Worm (Caenorhabditis elegans) whole organism, young adult: ENCODE data around the gene nhr-192.

Experiments
- B0261.1 ChIP-seq: sonication (generic microtip); optimal IDR thresholded peaks from 2 replicates; lab custom pipeline; 2016; ENCODE audit warnings: mild to moderate bottlenecking, missing genetic modification characterization, moderate library complexity, missing compliant biosample characterization
- F23B12.7 ChIP-seq: sonication (generic microtip); optimal IDR thresholded peaks from 2 replicates; lab custom pipeline; 2017; ENCODE audit warnings: missing genetic modification characterization, mild to moderate bottlenecking, missing compliant biosample characterization, antibody characterized with exemption, moderate library complexity; ENCODE audit not compliant: insufficient read depth
- F37B4.10 ChIP-seq: fragments of 200-800 bp; sonication (Bioruptor generic); IDR thresholded peaks from 2 replicates; pipeline ENCODE4 v1.3.6; 2022; ENCODE audit warnings: missing genetic modification characterization, missing compliant biosample characterization
- F39B2.1 ChIP-seq: fragments of 200-800 bp; sonication (Bioruptor generic); IDR thresholded peaks from 2 replicates; pipeline ENCODE4 v1.3.6; 2022; ENCODE audit warnings: missing genetic modification reagents, missing genetic modification characterization, missing compliant biosample characterization
- F57A8.1 ChIP-seq: fragments of 200-800 bp; sonication (Bioruptor generic); optimal IDR thresholded peaks from 2 replicates; lab custom pipeline; 2018; ENCODE audit warnings: mild to moderate bottlenecking, missing genetic modification characterization, moderate library complexity, missing compliant biosample characterization
- K11D2.4 ChIP-seq: fragments of 200-800 bp; sonication (Bioruptor generic); IDR thresholded peaks from 2 replicates; pipeline ENCODE4 v1.3.6; 2022; ENCODE audit warnings: missing genetic modification reagents, missing genetic modification characterization, missing compliant biosample characterization
- T07F8.4 ChIP-seq: sonication (generic microtip); optimal IDR thresholded peaks from 2 replicates; lab custom pipeline; 2016; ENCODE audit warnings: mild to moderate bottlenecking, missing genetic modification characterization, moderate library complexity, missing compliant biosample characterization
- ZK185.1 ChIP-seq: sonication (generic microtip); optimal IDR thresholded peaks from 2 replicates; lab custom pipeline; 2016; ENCODE audit warnings: mild to moderate bottlenecking, missing genetic modification characterization, missing compliant biosample characterization; ENCODE audit not compliant: poor library complexity, severe bottlenecking
- akir-1 ChIP-seq: fragments of 200-800 bp; sonication (Bioruptor generic); optimal IDR thresholded peaks from 2 replicates; lab custom pipeline; 2018; ENCODE audit warnings: mild to moderate bottlenecking, missing genetic modification characterization, moderate library complexity, missing compliant biosample characterization
- ama-1 ChIP-seq, 3 experiments: fragments of 150-350 bp in 1 of 3; sonication (generic microtip) in 2 of 3; optimal IDR thresholded peaks; 2 replicates each; lab custom pipeline; 2014 to 2018; ENCODE audit warnings: missing biosample characterization in 2 of 3, missing genetic modification characterization in 2 of 3, missing genetic modification reagents in 2 of 3
- aptf-2 ChIP-seq: fragments of 200-800 bp; sonication (Bioruptor generic); conservative IDR thresholded peaks from 2 replicates; pipeline ENCODE4 v1.3.6; 2022; ENCODE audit warnings: missing genetic modification reagents, missing genetic modification characterization, missing compliant biosample characterization
- atf-7 ChIP-seq: sonication (generic microtip); optimal IDR thresholded peaks from 2 replicates; lab custom pipeline; 2017; ENCODE audit warnings: mild to moderate bottlenecking, missing genetic modification characterization, missing compliant biosample characterization
- attf-6 ChIP-seq: fragments of 200-800 bp; sonication (Bioruptor generic); IDR thresholded peaks from 2 replicates; pipeline ENCODE4 v1.3.6; 2022; ENCODE audit warnings: missing genetic modification reagents, missing genetic modification characterization, missing compliant biosample characterization
- ccch-3 ChIP-seq: fragments of 200-800 bp; sonication (Bioruptor generic); optimal IDR thresholded peaks from 2 replicates; lab custom pipeline; 2018; ENCODE audit warnings: mild to moderate bottlenecking, missing genetic modification characterization, missing compliant biosample characterization
- cebp-2 ChIP-seq: fragments of 200-800 bp; sonication (Bioruptor generic); IDR thresholded peaks from 2 replicates; pipeline ENCODE4 v1.3.6; 2022; ENCODE audit warnings: missing genetic modification characterization, missing compliant biosample characterization
- ceh-79 ChIP-seq: sonication (generic microtip); optimal IDR thresholded peaks from 2 replicates; lab custom pipeline; 2017; ENCODE audit warnings: mild to moderate bottlenecking, missing genetic modification characterization, missing compliant biosample characterization
- dox-1 ChIP-seq: fragments of 200-800 bp; sonication (Bioruptor generic); IDR thresholded peaks from 2 replicates; pipeline ENCODE4 v1.3.6; 2022; ENCODE audit warnings: missing genetic modification reagents, missing genetic modification characterization, missing compliant biosample characterization
- dpff-1 ChIP-seq: sonication (generic microtip); optimal IDR thresholded peaks from 2 replicates; lab custom pipeline; 2017; ENCODE audit warnings: mild to moderate bottlenecking, missing genetic modification characterization, missing compliant biosample characterization
- efl-1 ChIP-seq: fragments of 150-350 bp; optimal IDR thresholded peaks from 2 replicates; lab custom pipeline; 2014; ENCODE audit warnings: missing biosample characterization, missing genetic modification reagents, missing genetic modification characterization
- egl-18 ChIP-seq: fragments of 200-800 bp; sonication (Bioruptor generic); IDR thresholded peaks from 2 replicates; pipeline ENCODE4 v1.3.6; 2022; ENCODE audit warnings: missing genetic modification reagents, missing genetic modification characterization, missing compliant biosample characterization
- egl-44 ChIP-seq: fragments of 200-800 bp; sonication (Bioruptor generic); IDR thresholded peaks from 2 replicates; pipeline ENCODE4 v1.3.6; 2022; ENCODE audit warnings: missing genetic modification reagents, missing genetic modification characterization, missing compliant biosample characterization
- egrh-3 ChIP-seq: fragments of 200-800 bp; sonication (Bioruptor generic); IDR thresholded peaks from 2 replicates; pipeline ENCODE4 v1.3.6; 2022; ENCODE audit warnings: missing genetic modification reagents, missing genetic modification characterization, missing compliant biosample characterization
- ets-4 ChIP-seq: fragments of 200-800 bp; sonication (Bioruptor generic); optimal IDR thresholded peaks from 2 replicates; lab custom pipeline; 2018; ENCODE audit warnings: mild to moderate bottlenecking, missing genetic modification characterization, missing compliant biosample characterization
- hmg-1.2 ChIP-seq: fragments of 200-800 bp; sonication (Bioruptor generic); IDR thresholded peaks from 2 replicates; pipeline ENCODE4 v1.3.6; 2022; ENCODE audit warnings: missing genetic modification reagents, missing genetic modification characterization, missing compliant biosample characterization
- hmg-20 ChIP-seq: fragments of 200-800 bp; sonication (Bioruptor generic); IDR thresholded peaks from 2 replicates; pipeline ENCODE4 v1.3.6; 2022; ENCODE audit warnings: missing genetic modification reagents, missing genetic modification characterization, missing compliant biosample characterization
- hrde-1 ChIP-seq: sonication (generic microtip); optimal IDR thresholded peaks from 2 replicates; lab custom pipeline; 2016; ENCODE audit warnings: missing genetic modification characterization, mild to moderate bottlenecking, missing compliant biosample characterization, moderate library complexity, missing genotype, missing genetic modification reagents, borderline replicate concordance
- hsf-1 ChIP-seq: fragments of 200-800 bp; sonication (Bioruptor generic); IDR thresholded peaks from 2 replicates; pipeline ENCODE4 v1.3.6; 2022; ENCODE audit warnings: missing genetic modification reagents, missing genetic modification characterization, missing compliant biosample characterization
- lin-35 ChIP-seq, 3 experiments: fragments of 150-350 bp in 2 of 3; sonication (generic microtip) in 1 of 3; optimal IDR thresholded peaks; 2 replicates each; lab custom pipeline; 2014 to 2018; ENCODE audit warnings: missing biosample characterization in 3 of 3, missing genetic modification characterization in 3 of 3, missing genetic modification reagents in 3 of 3
- lin-54 ChIP-seq: fragments of 200-800 bp; sonication (Bioruptor generic); optimal IDR thresholded peaks from 2 replicates; lab custom pipeline; 2018; ENCODE audit warnings: mild to moderate bottlenecking, missing genetic modification characterization, missing compliant biosample characterization
- nfyb-1 ChIP-seq: fragments of 200-800 bp; sonication (Bioruptor generic); IDR thresholded peaks from 2 replicates; pipeline ENCODE4 v1.3.6; 2022; ENCODE audit warnings: missing genetic modification reagents, missing genetic modification characterization, missing compliant biosample characterization
- nhr-90 ChIP-seq: sonication (generic microtip); optimal IDR thresholded peaks from 2 replicates; lab custom pipeline; 2016; ENCODE audit warnings: missing genotype, mild to moderate bottlenecking, missing genetic modification characterization, missing compliant biosample characterization
- pha-4 ChIP-seq: fragments of 150-350 bp; sonication (generic microtip); optimal IDR thresholded peaks from 2 replicates; lab custom pipeline; 2014; ENCODE audit warnings: missing biosample characterization, missing genetic modification reagents, missing genetic modification characterization
- rcor-1 ChIP-seq: fragments of 200-800 bp; sonication (Bioruptor generic); IDR thresholded peaks from 2 replicates; pipeline ENCODE4 v1.3.6; 2022; ENCODE audit warnings: missing genetic modification reagents, missing genetic modification characterization, missing compliant biosample characterization
- somi-1 ChIP-seq: fragments of 200-800 bp; sonication (Bioruptor generic); optimal IDR thresholded peaks from 2 replicates; lab custom pipeline; 2018; ENCODE audit warnings: mild to moderate bottlenecking, missing genetic modification characterization, missing compliant biosample characterization
- tbp1 ChIP-seq: fragments of 200-800 bp; sonication (Bioruptor generic); optimal IDR thresholded peaks from 2 replicates; lab custom pipeline; 2018; ENCODE audit warnings: mild to moderate bottlenecking, missing genetic modification characterization, missing compliant biosample characterization
- unc-62 ChIP-seq: fragments of 150-350 bp; optimal IDR thresholded peaks from 2 replicates; lab custom pipeline; 2014; ENCODE audit warnings: missing biosample characterization, missing genetic modification reagents, missing genetic modification characterization
- zfh-2 ChIP-seq: fragments of 200-800 bp; sonication (Bioruptor generic); conservative IDR thresholded peaks from 2 replicates; pipeline ENCODE4 v1.3.6; 2022; ENCODE audit warnings: missing genetic modification reagents, missing genetic modification characterization, missing compliant biosample characterization
- ztf-22 ChIP-seq: fragments of 200-800 bp; sonication (Bioruptor generic); optimal IDR thresholded peaks from 2 replicates; lab custom pipeline; 2018; ENCODE audit warnings: mild to moderate bottlenecking, missing genetic modification characterization, moderate library complexity, missing compliant biosample characterization
- ztf-25 ChIP-seq: fragments of 200-800 bp; sonication (Bioruptor generic); IDR thresholded peaks from 2 replicates; pipeline ENCODE4 v1.3.6; 2022; ENCODE audit warnings: missing genetic modification reagents, missing genetic modification characterization, missing compliant biosample characterization
- ztf-26 ChIP-seq: sonication (generic microtip); optimal IDR thresholded peaks from 2 replicates; lab custom pipeline; 2017; ENCODE audit warnings: missing genetic modification characterization, missing compliant biosample characterization
- ztf-28 ChIP-seq: fragments of 200-800 bp; sonication (Bioruptor generic); IDR thresholded peaks from 2 replicates; pipeline ENCODE4 v1.3.6; 2022; ENCODE audit warnings: missing genetic modification reagents, missing genetic modification characterization, missing compliant biosample characterization
- ztf-6 ChIP-seq: fragments of 200-800 bp; sonication (Bioruptor generic); IDR thresholded peaks from 2 replicates; pipeline ENCODE4 v1.3.6; 2022; ENCODE audit warnings: missing genetic modification reagents, missing genetic modification characterization, missing compliant biosample characterization

Gene nhr-192

DNA sequence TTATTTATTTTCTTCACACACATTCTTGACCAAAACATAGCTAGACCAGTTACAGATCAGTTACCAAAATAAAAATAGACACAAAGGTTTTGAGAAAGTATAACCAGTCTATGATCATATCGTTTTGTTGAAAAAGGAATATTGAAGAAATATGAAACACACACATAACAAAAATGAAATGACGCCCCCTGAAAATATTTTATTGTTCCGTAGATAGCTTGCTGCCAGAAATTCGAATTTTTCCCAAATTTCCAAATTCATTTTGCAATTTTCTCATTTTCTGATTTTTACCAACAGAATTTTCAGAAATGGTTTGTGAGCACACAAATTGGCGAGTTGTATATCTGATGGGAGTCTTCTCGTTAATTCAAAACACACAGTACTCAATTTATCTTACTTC lies 5.0 kb upstream of the nhr-192 start, which contains the start of gene F57A8.7:
Gene F57A8.7, plus strand, starts transcription at position 301 of the 400 bp plus-strand sequence.
- TF ChIP-seq dox-1 (no peak), lin-54 (GFP tag; lab: Kevin White, UChicago) (no peak), ceh-79 (tag; lab: Kevin White, UChicago) (no peak), ZK185.1 (tag; lab: Kevin White, UChicago) (no peak), zfh-2 (GFP tag; lab: Robert Waterston, UW) (no peak), ccch-3 (GFP tag; lab: Kevin White, UChicago) (no peak), ztf-28 (GFP tag; lab: Robert Waterston, UW) (no peak), lin-35 (GFP tag; optimal IDR thresholded peaks at IDR 0.05; lab: Kevin White, UChicago) (no peak), egl-44 (GFP tag; lab: Robert Waterston, UW) (no peak), hrde-1 (tag; lab: Kevin White, UChicago) (no peak), attf-6 (GFP tag; lab: Robert Waterston, UW) (no peak), akir-1 (GFP tag; lab: Kevin White, UChicago) (no peak), aptf-2 (no peak), ets-4 (GFP tag; lab: Kevin White, UChicago) (no peak), ztf-26 (no peak), ztf-22 (GFP tag; lab: Kevin White, UChicago) (no peak), F39B2.1 (no peak), tbp1 (GFP tag; lab: Kevin White, UChicago) (no peak), hmg-1.2 (GFP tag; lab: Robert Waterston, UW) (no peak)

DNA sequence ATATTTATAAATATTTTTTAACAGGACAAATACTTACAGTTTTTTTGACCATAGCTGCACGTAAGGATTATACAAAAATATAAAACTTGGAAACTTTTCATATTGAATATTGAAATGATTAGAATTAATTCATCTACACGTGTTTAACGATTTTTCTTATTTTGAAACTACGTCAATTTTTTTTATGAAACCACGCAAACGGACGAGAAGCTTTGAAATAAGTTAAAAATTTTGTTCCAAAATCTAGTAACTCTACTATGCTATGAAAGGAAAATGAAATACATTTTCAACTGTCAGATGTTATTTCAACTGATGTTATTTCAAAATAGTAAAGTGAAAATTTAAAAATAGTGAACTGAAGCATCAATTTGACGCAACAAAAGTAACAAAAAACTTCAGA lies 3.4 kb upstream of the nhr-192 start, which contains the start of gene F57A8.6:
Gene F57A8.6, minus strand, starts transcription at position 101 of the 400 bp plus-strand sequence.
- TF ChIP-seq ZK185.1 (tag; lab: Kevin White, UChicago) (no peak), egrh-3 (GFP tag; lab: Robert Waterston, UW) (no peak), F57A8.1 (GFP tag; lab: Kevin White, UChicago) (no peak), ztf-22 (GFP tag; lab: Kevin White, UChicago) (no peak), hrde-1 (tag; lab: Kevin White, UChicago) (no peak), nhr-90 (tag; lab: Kevin White, UChicago) (no peak), unc-62 (no peak), ztf-25 (GFP tag; lab: Robert Waterston, UW) (no peak), akir-1 (GFP tag; lab: Kevin White, UChicago) (no peak), dpff-1 (tag; lab: Kevin White, UChicago) (no peak), zfh-2 (GFP tag; lab: Robert Waterston, UW) (no peak)

DNA sequence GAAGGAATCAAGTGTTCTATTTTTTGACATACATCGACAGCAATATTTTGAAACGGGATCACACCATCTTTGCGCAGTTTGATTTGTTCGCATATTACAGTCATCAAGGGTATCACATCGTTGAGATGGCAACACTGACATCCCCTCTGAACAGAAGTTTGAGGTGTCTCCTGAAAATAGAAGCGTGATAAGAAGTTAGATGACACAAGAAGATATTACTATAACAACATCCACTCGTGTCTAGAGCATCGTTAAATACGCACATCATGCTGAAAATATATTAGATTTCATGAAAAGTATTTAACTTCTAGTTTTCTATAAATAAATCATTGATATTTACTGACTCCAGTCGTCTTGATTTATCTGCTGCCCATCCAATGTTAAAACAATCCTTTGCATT lies 2.3 kb upstream of the nhr-192 start:
- TF ChIP-seq T07F8.4 (tag; lab: Kevin White, UChicago) (no peak), egl-18 (GFP tag; lab: Robert Waterston, UW) (no peak), F37B4.10 (GFP tag; lab: Robert Waterston, UW) (no peak)

DNA sequence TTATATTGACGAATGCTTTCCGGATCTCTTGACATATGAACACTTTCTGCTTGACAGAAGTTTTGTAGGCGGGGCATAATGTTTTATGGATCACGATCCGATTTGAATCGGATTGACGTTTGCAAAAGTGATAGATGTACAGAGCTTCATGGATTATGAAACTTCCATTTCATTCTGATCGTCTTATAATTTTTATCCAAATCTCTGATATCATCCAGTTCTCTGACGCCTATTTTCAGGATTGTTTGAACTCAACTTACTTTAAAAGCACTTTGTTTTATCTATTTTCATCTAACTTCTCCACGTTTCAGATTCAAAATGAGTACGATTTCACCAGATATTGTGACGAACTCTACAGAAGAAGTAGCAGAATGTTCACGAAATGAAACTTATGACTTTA lies 3.7 kb downstream of the nhr-192 start, which contains the start of gene npr-39:
Gene npr-39, plus strand, starts transcription at position 301 of the 400 bp plus-strand sequence.
- no peak for TF ChIP-seq pha-4 (tag; lab: Kevin White, UChicago)
- no peak for TF ChIP-seq atf-7 (tag; lab: Kevin White, UChicago)
- no peak for TF ChIP-seq efl-1 (GFP tag; lab: Kevin White, UChicago)
- no peak for TF ChIP-seq rcor-1 (GFP tag; lab: Robert Waterston, UW)
- TF ChIP-seq hmg-20, result no peak
- TF ChIP-seq K11D2.4 (GFP tag; lab: Robert Waterston, UW), result no peak
- TF ChIP-seq hsf-1 (GFP tag; lab: Robert Waterston, UW), result no peak
- no peak for TF ChIP-seq somi-1 (GFP tag; lab: Kevin White, UChicago)
- no peak for TF ChIP-seq ama-1 (optimal IDR thresholded peaks at IDR 0.05; lab: Kevin White, UChicago)
- TF ChIP-seq ama-1 (GFP tag; optimal IDR thresholded peaks at IDR 0.05; lab: Kevin White, UChicago), result no peak
- no peak for TF ChIP-seq ztf-6 (GFP tag; lab: Robert Waterston, UW)
- no peak for TF ChIP-seq nfyb-1
- no peak for TF ChIP-seq B0261.1
- TF ChIP-seq F23B12.7 (tag; lab: Kevin White, UChicago), result no peak
- no peak for TF ChIP-seq cebp-2 (GFP tag; lab: Robert Waterston, UW)
